Worm (Caenorhabditis elegans): ENCODE measurements around the gene acs-6.

The acs-6 gene

ce11 chrII:7061730-7062129, at the start of gene acs-6:
TSS of gene acs-6 (plus strand) at chrII:7062030.
- no peak for TF ChIP-seq Y95B8A.8 (GFP tag; IDR thresholded peaks at IDR 0.05)
- no peak for TF ChIP-seq cebp-1 (GFP tag; IDR thresholded peaks at IDR 0.05)
- TF ChIP-seq cebp-1 (tag; optimal IDR thresholded peaks at IDR 0.05) = no peak

ce11 chrII:7012592-7012991, 49.2 kb upstream of the acs-6 start, which contains the start of gene sqv-7:
TSS of gene sqv-7 (minus strand) at chrII:7012692.
- TF ChIP-seq sdz-38 (tag; optimal IDR thresholded peaks at IDR 0.05) (no peak), die-1 (tag; optimal IDR thresholded peaks at IDR 0.05) (no peak), ztf-3 (GFP tag; optimal IDR thresholded peaks at IDR 0.05) (no peak), snpc-1.1 (tag; optimal IDR thresholded peaks at IDR 0.05; ENCODE audit: insufficient read depth) (no peak), rcor-1 (GFP tag; IDR thresholded peaks at IDR 0.05) (no peak), attf-3 (GFP tag; conservative IDR thresholded peaks at IDR 0.05) (no peak), hlh-12 (tag; optimal IDR thresholded peaks at IDR 0.05) (no peak), F49E8.2 (tag; optimal IDR thresholded peaks at IDR 0.05; ENCODE audit: insufficient read depth) (no peak), F52B5.7 (tag; optimal IDR thresholded peaks at IDR 0.05) (no peak), chd-7 (tag; optimal IDR thresholded peaks at IDR 0.05) (no peak), efl-1 (GFP tag; optimal IDR thresholded peaks at IDR 0.05) (no peak)

ce11 chrII:7022370-7023001, 39.3 kb upstream of the acs-6 start, which contains the start of the genes lst-6 and lst-5:
TSS of gene lst-6 (minus strand) at chrII:7022509.
TSS of gene lst-5 (plus strand) at chrII:7022913.
- TF ChIP-seq F57A8.1 (GFP tag; optimal IDR thresholded peaks at IDR 0.05) (no peak), cebp-1 (GFP tag; IDR thresholded peaks at IDR 0.05) (no peak), cebp-1 (tag; optimal IDR thresholded peaks at IDR 0.05) (peak; percentile 54), ztf-18 (tag; optimal IDR thresholded peaks at IDR 0.05) (peak; percentile 90), C17E4.6 (GFP tag; IDR thresholded peaks at IDR 0.05) (no peak), F55B11.4 (tag; optimal IDR thresholded peaks at IDR 0.05; ENCODE audit: borderline replicate concordance, insufficient read depth) (no peak), lin-26 (GFP tag; IDR thresholded peaks at IDR 0.05) (no peak), F39B2.1 (GFP tag; IDR thresholded peaks at IDR 0.05) (no peak), aptf-3 (GFP tag; IDR thresholded peaks at IDR 0.05) (no peak), hmg-1.2 (GFP tag; IDR thresholded peaks at IDR 0.05) (peak; percentile 25; the same call in 1 of the 2 replicates), chd-7 (tag; optimal IDR thresholded peaks at IDR 0.05) (no peak), lin-40 (tag; optimal IDR thresholded peaks at IDR 0.05) (peak; percentile 41), attf-5 (GFP tag; optimal IDR thresholded peaks at IDR 0.05) (peak; percentile 56), snpc-4 (GFP tag; optimal IDR thresholded peaks at IDR 0.05) (no peak), snpc-4 (tag; optimal IDR thresholded peaks at IDR 0.05) (peak in 2 of 4 experiments; percentile 10 to 46), ekl-4 (GFP tag; IDR thresholded peaks at IDR 0.05) (no peak), mes-4 (tag; optimal IDR thresholded peaks at IDR 0.05) (no peak), gei-17 (GFP tag; optimal IDR thresholded peaks at IDR 0.05) (no peak), atf-7 (tag; optimal IDR thresholded peaks at IDR 0.05) (peak; percentile 57), F33H1.4 (GFP tag; IDR thresholded peaks at IDR 0.05) (peak; percentile 16; the same call in 1 of the 2 replicates), attf-3 (GFP tag; conservative IDR thresholded peaks at IDR 0.05) (peak; percentile 49; the same call in 1 of the 2 replicates), mcd-1 (GFP tag; IDR thresholded peaks at IDR 0.05) (peak; percentile 76), lsl-1 (GFP tag; optimal IDR thresholded peaks at IDR 0.05) (no peak), nfya-2 (GFP tag; IDR thresholded peaks at IDR 0.05) (no peak), F57C9.4 (tag; optimal IDR thresholded peaks at IDR 0.05) (no peak), let-607 (tag; optimal IDR thresholded peaks at IDR 0.05) (peak in 1 of 2 experiments; percentile 23), lag-1 (GFP tag; IDR thresholded peaks at IDR 0.05) (no peak), nhr-80 (tag; optimal IDR thresholded peaks at IDR 0.05) (peak; percentile 69), lin-54 (GFP tag; optimal IDR thresholded peaks at IDR 0.05) (peak; percentile 17), madf-3 (GFP tag; IDR thresholded peaks at IDR 0.05) (no peak), dox-1 (GFP tag; IDR thresholded peaks at IDR 0.05) (0 out of 2 replicates have a peak, but pooled peaks have one; percentile 33), fkh-3 (tag; optimal IDR thresholded peaks at IDR 0.05) (no peak)
